Fruit fly (Drosophila melanogaster) whole organism, embryonic: ENCODE data around the gene mRpL49.

ENCODE experiments used
- B-H1 ChIP-seq: fragments of 200-800 bp; sonication (Bioruptor generic); IDR thresholded peaks from 3 replicates; pipeline ENCODE4 v1.3.6; 2022; ENCODE audit warnings: missing biosample characterization, missing genetic modification characterization
- CG1024 ChIP-seq: fragments of 200-800 bp; sonication (Bioruptor generic); IDR thresholded peaks from 2 replicates; pipeline ENCODE4 v1.3.6; 2022; ENCODE audit warnings: missing biosample characterization, missing genetic modification characterization
- CG10366 ChIP-seq: fragments of 200-800 bp; sonication (Bioruptor generic); IDR thresholded peaks from 2 replicates; pipeline ENCODE4 v1.3.6; 2022; ENCODE audit warnings: missing biosample characterization, missing genetic modification characterization
- CG10543 ChIP-seq: fragments of 200-800 bp; sonication (Bioruptor generic); optimal IDR thresholded peaks from 3 replicates; lab custom pipeline; 2017; ENCODE audit warnings: missing biosample characterization, mild to moderate bottlenecking, missing genetic modification characterization, moderate library complexity
- CG10654 ChIP-seq: fragments of 200-800 bp; sonication (Bioruptor generic); optimal IDR thresholded peaks from 2 replicates; lab custom pipeline; 2016; ENCODE audit warnings: missing biosample characterization, missing genetic modification characterization
- CG10959 ChIP-seq: fragments of 200-800 bp; sonication (Bioruptor generic); IDR thresholded peaks from 2 replicates; pipeline ENCODE4 v1.3.6; 2022; ENCODE audit warnings: missing biosample characterization, missing genetic modification characterization
- CG10979 ChIP-seq: fragments of 200-800 bp; sonication (Bioruptor generic); optimal IDR thresholded peaks from 2 replicates; lab custom pipeline; 2018; ENCODE audit warnings: missing biosample characterization, mild to moderate bottlenecking, missing genetic modification characterization, moderate library complexity
- CG17361 ChIP-seq: fragments of 200-800 bp; sonication (Bioruptor generic); IDR thresholded peaks from 3 replicates; pipeline ENCODE4 v1.3.6; 2022; ENCODE audit warnings: missing biosample characterization, missing genetic modification characterization
- CG2120 ChIP-seq: fragments of 200-800 bp; sonication (Bioruptor generic); optimal IDR thresholded peaks from 3 replicates; lab custom pipeline; 2016; ENCODE audit warnings: missing biosample characterization, missing genetic modification characterization
- CG32767 ChIP-seq: fragments of 200-800 bp; sonication (Bioruptor generic); IDR thresholded peaks from 2 replicates; pipeline ENCODE4 v1.3.6; 2022; ENCODE audit warnings: missing biosample characterization, missing genetic modification characterization
- CG4617 ChIP-seq: fragments of 200-800 bp; sonication (Bioruptor generic); optimal IDR thresholded peaks from 3 replicates; lab custom pipeline; 2016; ENCODE audit warnings: missing biosample characterization, missing genetic modification characterization, borderline replicate concordance
- CG5245 ChIP-seq: fragments of 200-800 bp; sonication (Bioruptor generic); optimal IDR thresholded peaks from 3 replicates; lab custom pipeline; 2016; ENCODE audit warnings: missing biosample characterization, missing genetic modification characterization
- CG7556 ChIP-seq: fragments of 200-800 bp; sonication (Bioruptor generic); optimal IDR thresholded peaks from 2 replicates; lab custom pipeline; 2017; ENCODE audit warnings: missing biosample characterization, mild to moderate bottlenecking, missing genetic modification characterization
- CG7963 ChIP-seq: fragments of 200-800 bp; sonication (Bioruptor generic); IDR thresholded peaks from 3 replicates; pipeline ENCODE4 v1.3.6; 2022; ENCODE audit warnings: missing biosample characterization, missing genetic modification characterization; ENCODE audit not compliant: partially characterized antibody
- CG8765 ChIP-seq: fragments of 200-800 bp; sonication (Bioruptor generic); IDR thresholded peaks from 2 replicates; pipeline ENCODE4 v1.3.6; 2022; ENCODE audit warnings: missing biosample characterization, missing genetic modification characterization
- Dip2 ChIP-seq: fragments of 200-800 bp; sonication (Bioruptor generic); IDR thresholded peaks from 2 replicates; pipeline ENCODE4 v1.3.6; 2022; ENCODE audit warnings: missing biosample characterization, missing genetic modification characterization
- Dref ChIP-seq: fragments of 200-800 bp; sonication (Bioruptor generic); IDR thresholded peaks from 2 replicates; pipeline ENCODE4 v1.3.6; 2022; ENCODE audit warnings: missing biosample characterization, missing genetic modification characterization
- Fer1 ChIP-seq: fragments of 200-800 bp; sonication (Bioruptor generic); optimal IDR thresholded peaks from 2 replicates; lab custom pipeline; 2017; ENCODE audit warnings: missing biosample characterization, mild to moderate bottlenecking, missing genetic modification characterization
- Gsc ChIP-seq: fragments of 200-800 bp; sonication (Bioruptor generic); IDR thresholded peaks from 2 replicates; pipeline ENCODE4 v1.3.6; 2022; ENCODE audit warnings: missing biosample characterization, missing genetic modification characterization
- MESR4 ChIP-seq: fragments of 200-800 bp; sonication (Bioruptor generic); optimal IDR thresholded peaks from 2 replicates; lab custom pipeline; 2018; ENCODE audit warnings: missing biosample characterization, mild to moderate bottlenecking, missing genetic modification characterization, moderate library complexity
- Neu2 ChIP-seq: fragments of 200-800 bp; sonication (Bioruptor generic); optimal IDR thresholded peaks from 3 replicates; lab custom pipeline; 2016; ENCODE audit warnings: missing biosample characterization, missing genetic modification characterization, borderline replicate concordance
- Nf-YB ChIP-seq: fragments of 200-800 bp; sonication (Bioruptor generic); optimal IDR thresholded peaks from 3 replicates; lab custom pipeline; 2019; ENCODE audit warnings: missing biosample characterization, mild to moderate bottlenecking, missing genetic modification characterization, moderate library complexity
- Poxn ChIP-seq: fragments of 200-800 bp; sonication (Bioruptor generic); IDR thresholded peaks from 2 replicates; pipeline ENCODE4 v1.3.6; 2022; ENCODE audit warnings: missing biosample characterization, missing genetic modification characterization
- Rx ChIP-seq: fragments of 200-800 bp; sonication (Bioruptor generic); IDR thresholded peaks from 2 replicates; pipeline ENCODE4 v1.3.6; 2022; ENCODE audit warnings: missing biosample characterization, missing genetic modification characterization
- Sox100B ChIP-seq: fragments of 200-800 bp; sonication (Bioruptor generic); optimal IDR thresholded peaks from 3 replicates; lab custom pipeline; 2018; ENCODE audit warnings: missing biosample characterization, mild to moderate bottlenecking, missing genetic modification characterization
- al ChIP-seq: fragments of 200-800 bp; sonication (Bioruptor generic); IDR thresholded peaks from 2 replicates; pipeline ENCODE4 v1.3.6; 2022; ENCODE audit warnings: missing biosample characterization, missing genetic modification characterization
- bowl ChIP-seq: fragments of 200-800 bp; sonication (Bioruptor generic); IDR thresholded peaks from 2 replicates; pipeline ENCODE4 v1.3.6; 2022; ENCODE audit warnings: missing biosample characterization, missing genetic modification characterization
- br ChIP-seq: fragments of >200 bp; optimal IDR thresholded peaks from 2 replicates; lab custom pipeline; 2017
- corto ChIP-seq: fragments of 200-800 bp; sonication (Bioruptor generic); optimal IDR thresholded peaks from 2 replicates; lab custom pipeline; 2016; ENCODE audit warnings: missing biosample characterization, mild to moderate bottlenecking, missing genetic modification characterization, moderate library complexity
- cwo ChIP-seq: fragments of 200-800 bp; sonication (Bioruptor generic); optimal IDR thresholded peaks from 3 replicates; lab custom pipeline; 2017; ENCODE audit warnings: missing biosample characterization, missing genetic modification characterization, mild to moderate bottlenecking, moderate library complexity, missing genetic modification reagents
- dysf ChIP-seq: fragments of 200-800 bp; sonication (Bioruptor generic); IDR thresholded peaks from 3 replicates; pipeline ENCODE4 v1.3.6; 2022; ENCODE audit warnings: missing biosample characterization, missing genetic modification characterization
- emc ChIP-seq: fragments of 200-800 bp; sonication (Bioruptor generic); optimal IDR thresholded peaks from 2 replicates; lab custom pipeline; 2016; ENCODE audit warnings: missing biosample characterization, missing genetic modification characterization
- fd102C ChIP-seq: fragments of 200-800 bp; sonication (Bioruptor generic); optimal IDR thresholded peaks from 2 replicates; lab custom pipeline; 2018; ENCODE audit warnings: missing biosample characterization, mild to moderate bottlenecking, missing genetic modification characterization, moderate library complexity
- gce ChIP-seq: fragments of 200-800 bp; sonication (Bioruptor generic); IDR thresholded peaks from 3 replicates; pipeline ENCODE4 v1.3.6; 2022; ENCODE audit warnings: missing biosample characterization, missing genetic modification characterization
- gem ChIP-seq: fragments of 200-800 bp; sonication (Bioruptor generic); optimal IDR thresholded peaks from 2 replicates; lab custom pipeline; 2019; ENCODE audit warnings: missing biosample characterization, mild to moderate bottlenecking, missing genetic modification characterization, moderate library complexity
- ind ChIP-seq: fragments of 200-800 bp; sonication (Bioruptor generic); optimal IDR thresholded peaks from 3 replicates; lab custom pipeline; 2016; ENCODE audit warnings: missing biosample characterization, missing genetic modification characterization
- jing ChIP-seq: fragments of 200-800 bp; sonication (Bioruptor generic); optimal IDR thresholded peaks from 2 replicates; lab custom pipeline; 2018; ENCODE audit warnings: missing biosample characterization, mild to moderate bottlenecking, missing genetic modification characterization
- mam ChIP-seq: fragments of 200-800 bp; sonication (Bioruptor generic); optimal IDR thresholded peaks from 3 replicates; lab custom pipeline; 2016; ENCODE audit warnings: missing biosample characterization, missing genetic modification characterization
- pb ChIP-seq: fragments of 200-800 bp; sonication (Bioruptor generic); optimal IDR thresholded peaks from 3 replicates; lab custom pipeline; 2016; ENCODE audit warnings: missing biosample characterization, missing genetic modification characterization
- sim ChIP-seq: fragments of 200-800 bp; sonication (Bioruptor generic); IDR thresholded peaks from 2 replicates; pipeline ENCODE4 v1.3.6; 2022; ENCODE audit warnings: missing biosample characterization, missing genetic modification characterization
- tgo ChIP-seq: fragments of 200-800 bp; sonication (Bioruptor generic); IDR thresholded peaks from 3 replicates; pipeline ENCODE4 v1.3.6; 2022; ENCODE audit warnings: missing biosample characterization, missing genetic modification characterization
- tin ChIP-seq: fragments of 200-800 bp; sonication (Bioruptor generic); optimal IDR thresholded peaks from 3 replicates; lab custom pipeline; 2016; ENCODE audit warnings: missing biosample characterization, missing genetic modification characterization
- tio ChIP-seq: fragments of 200-800 bp; sonication (Bioruptor generic); optimal IDR thresholded peaks from 2 replicates; lab custom pipeline; 2017; ENCODE audit warnings: missing biosample characterization, missing genetic modification characterization, inconsistent platforms
- tll ChIP-seq, 2 experiments: fragments of 200-800 bp in 1 of 2; fragments of >200 bp in 1 of 2; sonication (Bioruptor generic) in 1 of 2; optimal IDR thresholded peaks; 2 replicates each; lab custom pipeline; 2017 to 2019; ENCODE audit warnings: missing biosample characterization in 2 of 2, missing genetic modification characterization in 2 of 2, mild to moderate bottlenecking in 1 of 2, moderate library complexity in 1 of 2
- trem ChIP-seq: fragments of 200-800 bp; optimal IDR thresholded peaks from 3 replicates; lab custom pipeline; 2019; ENCODE audit warnings: missing biosample characterization, mild to moderate bottlenecking, missing genetic modification characterization, moderate library complexity
- ttk ChIP-seq: fragments of 200-800 bp; sonication (Bioruptor generic); IDR thresholded peaks from 2 replicates; pipeline ENCODE4 v2.1.2; 2022; ENCODE audit warnings: missing biosample characterization, missing genetic modification characterization
- z ChIP-seq: fragments of 200-800 bp; sonication (Bioruptor generic); IDR thresholded peaks from 3 replicates; pipeline ENCODE4 v1.3.6; 2022; ENCODE audit warnings: missing biosample characterization, missing genetic modification characterization
- zen ChIP-seq: fragments of 200-800 bp; sonication (Bioruptor generic); optimal IDR thresholded peaks from 3 replicates; lab custom pipeline; 2018; ENCODE audit warnings: missing biosample characterization, mild to moderate bottlenecking, missing genetic modification characterization, moderate library complexity
- zfh2 ChIP-seq: fragments of 200-800 bp; sonication (Bioruptor generic); optimal IDR thresholded peaks from 2 replicates; lab custom pipeline; 2016; ENCODE audit warnings: missing biosample characterization, missing genetic modification characterization

The mRpL49 gene

DNA sequence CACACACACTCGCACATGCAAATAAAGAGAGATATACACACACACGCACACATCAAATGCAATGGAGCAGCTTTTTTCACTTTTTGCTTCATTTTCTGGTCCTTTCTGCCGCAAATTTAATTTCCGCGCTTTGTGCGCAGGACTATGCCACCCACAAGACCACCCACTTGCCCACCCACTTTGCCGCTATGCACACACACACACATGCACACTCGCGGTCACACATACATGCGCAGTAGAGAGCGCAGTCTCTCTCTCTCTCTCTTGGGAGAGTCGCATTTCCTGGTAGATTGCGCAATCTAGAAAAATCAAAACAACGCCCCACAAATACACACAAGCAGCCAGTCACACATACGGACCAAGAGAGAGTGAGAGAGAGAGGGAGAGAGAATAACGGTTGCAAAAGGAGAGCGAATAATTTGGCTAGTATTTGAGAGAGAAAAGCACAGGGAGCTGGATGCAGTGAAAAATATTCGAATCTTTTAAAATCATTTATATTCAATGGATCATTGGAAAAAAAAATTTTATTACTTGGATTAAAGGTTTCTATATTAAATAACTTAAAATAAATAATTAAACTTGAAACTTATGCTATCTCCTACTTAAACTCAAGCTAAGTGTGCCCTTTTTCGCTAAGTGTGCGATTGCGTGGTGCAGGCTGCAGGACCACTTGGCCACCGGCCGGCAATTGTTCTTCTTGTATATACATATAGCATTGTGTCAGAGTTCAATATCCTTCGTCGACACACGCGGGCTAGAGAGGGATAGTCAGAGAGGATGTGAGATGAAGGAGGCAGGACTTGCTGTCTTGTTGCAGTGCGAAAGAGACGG, 18.7 kb downstream of the mRpL49 start (continued):
- TF ChIP-seq z (GFP tag; lab: Robert Waterston, UW) (no peak), CG2120 (no peak), Rx (peak; percentile 39; the same call in 1 of the 2 replicates), tgo (GFP tag; lab: Robert Waterston, UW) (peak; percentile 66), tin (GFP tag; lab: Kevin White, UChicago) (peak; percentile 22), jing (no peak), br (lab: Kevin White, UChicago) (no peak), Dip2 (no peak), Dref (GFP tag; lab: Robert Waterston, UW) (no peak), CG32767 (0 out of 2 replicates have a peak, but pooled peaks have one; percentile 30), Neu2 (no peak), CG8765 (GFP tag; lab: Robert Waterston, UW) (no peak), CG10979 (peak; percentile 75), zfh2 (GFP tag; lab: Kevin White, UChicago) (no peak), corto (GFP tag; lab: Kevin White, UChicago) (no peak), mam (no peak), cwo (GFP tag; lab: Kevin White, UChicago) (peak; percentile 69), tll (GFP tag; optimal IDR thresholded peaks at IDR 0.05; lab: Kevin White, UChicago) (no peak), Nf-YB (GFP tag; lab: Kevin White, UChicago) (peak; percentile 35), CG10959 (GFP tag; lab: Robert Waterston, UW) (peak; percentile 72), B-H1 (GFP tag; lab: Robert Waterston, UW) (peak; percentile 56), Poxn (GFP tag; lab: Robert Waterston, UW) (no peak), fd102C (GFP tag; lab: Kevin White, UChicago) (no peak), CG1024 (GFP tag; lab: Robert Waterston, UW) (peak; percentile 26; the same call in 1 of the 2 replicates), CG10654 (GFP tag; lab: Kevin White, UChicago) (peak; percentile 28), CG7963 (no peak), Gsc (GFP tag; lab: Robert Waterston, UW) (0 out of 2 replicates have a peak, but pooled peaks have one; percentile 22), CG10366 (GFP tag; lab: Robert Waterston, UW) (peak; percentile 60), sim (GFP tag; lab: Robert Waterston, UW) (0 out of 2 replicates have a peak, but pooled peaks have one; percentile 39), ind (GFP tag; lab: Kevin White, UChicago) (peak; percentile 32), tio (GFP tag; lab: Kevin White, UChicago) (peak; percentile 5), bowl (GFP tag; lab: Robert Waterston, UW) (no peak), CG10543 (GFP tag; lab: Kevin White, UChicago) (no peak), gce (GFP tag; lab: Robert Waterston, UW) (0 out of 3 replicates have a peak, but pooled peaks have one; percentile 22), CG5245 (GFP tag; lab: Kevin White, UChicago) (peak; percentile 1), dysf (GFP tag; lab: Robert Waterston, UW) (peak; percentile 70; the same call in 2 of the 3 replicates), gem (peak; percentile 71), Sox100B (GFP tag; lab: Kevin White, UChicago) (peak; percentile 54), MESR4 (GFP tag; lab: Kevin White, UChicago) (no peak), zen (tag; lab: Kevin White, UChicago) (peak; percentile 60), ttk (peak; percentile 64), trem (peak; percentile 40), CG17361 (peak; percentile 48; the same call in 1 of the 3 replicates), emc (GFP tag; lab: Kevin White, UChicago) (no peak), CG4617 (GFP tag; lab: Kevin White, UChicago) (no peak), CG7556 (GFP tag; lab: Kevin White, UChicago) (peak; percentile 85), pb (no peak), al (GFP tag; lab: Robert Waterston, UW) (0 out of 2 replicates have a peak, but pooled peaks have one; percentile 16), Fer1 (GFP tag; lab: Kevin White, UChicago) (peak; percentile 76)
